Worm (Caenorhabditis elegans): ENCODE results near the gene tag-123.

tag-123 gene

ce11 chrX:8422020-8422419, at the start of gene tag-123:
Gene tag-123 (minus strand): TSS chrX:8422055.
- TF ChIP-seq nhr-111 (GFP tag; optimal IDR thresholded peaks at IDR 0.05) (no peak), gei-8 (GFP tag; optimal IDR thresholded peaks at IDR 0.05) (no peak), dmd-6 (GFP tag; IDR thresholded peaks at IDR 0.05) (no peak), nhr-77 (tag; optimal IDR thresholded peaks at IDR 0.05) (peak; percentile 9), ctbp-1 (GFP tag; IDR thresholded peaks at IDR 0.05) (no peak), tag-97 (GFP tag; IDR thresholded peaks at IDR 0.05) (no peak), T20F7.1 (GFP tag; optimal IDR thresholded peaks at IDR 0.05) (no peak), dmd-8 (GFP tag; IDR thresholded peaks at IDR 0.05) (no peak), zfp-3 (GFP tag; conservative IDR thresholded peaks at IDR 0.05) (no peak), hlh-30 (tag; optimal IDR thresholded peaks at IDR 0.05; ENCODE audit: insufficient read depth) (peak; percentile 56), daf-12 (tag; optimal IDR thresholded peaks at IDR 0.05) (no peak), ceh-44 (GFP tag; IDR thresholded peaks at IDR 0.05) (no peak), attf-4 (tag; optimal IDR thresholded peaks at IDR 0.05) (no peak), lin-13 (GFP tag; optimal IDR thresholded peaks at IDR 0.05) (peak; percentile 26), tra-1 (GFP tag; IDR thresholded peaks at IDR 0.05) (no peak), daf-19 (GFP tag; conservative IDR thresholded peaks at IDR 0.05) (no peak), unc-130 (GFP tag; optimal IDR thresholded peaks at IDR 0.05) (no peak), unc-62 (GFP tag; optimal IDR thresholded peaks at IDR 0.05 in 1 of 2) (no peak), unc-62 (tag; optimal IDR thresholded peaks at IDR 0.05) (no peak), duxl-1 (tag; optimal IDR thresholded peaks at IDR 0.05; ENCODE audit: poor library complexity) (no peak), jun-1 (tag; optimal IDR thresholded peaks at IDR 0.05) (no peak), snpc-1.2 (GFP tag; IDR thresholded peaks at IDR 0.05) (no peak), madf-9 (GFP tag; conservative IDR thresholded peaks at IDR 0.05) (no peak), pqm-1 (tag; optimal IDR thresholded peaks at IDR 0.05) (no peak), dmd-9 (GFP tag; IDR thresholded peaks at IDR 0.05) (no peak), unc-39 (tag; optimal IDR thresholded peaks at IDR 0.05) (no peak), rbr-2 (tag; optimal IDR thresholded peaks at IDR 0.05) (peak; percentile 40), skn-1 (tag; optimal IDR thresholded peaks at IDR 0.05) (no peak), Y48G9A.11 (GFP tag; IDR thresholded peaks at IDR 0.05) (no peak), nhr-237 (tag; optimal IDR thresholded peaks at IDR 0.05) (no peak), pha-4 (GFP tag; IDR thresholded peaks at IDR 0.05) (0 out of 2 replicates have a peak, but pooled peaks have one; percentile 9), pha-4 (tag; optimal IDR thresholded peaks at IDR 0.05) (peak; percentile 68), F37D6.2 (tag; optimal IDR thresholded peaks at IDR 0.05) (no peak), hmg-1.1 (GFP tag; IDR thresholded peaks at IDR 0.05) (no peak), lin-29 (GFP tag; IDR thresholded peaks at IDR 0.05) (no peak), nhr-25 (tag; optimal IDR thresholded peaks at IDR 0.05; ENCODE audit: borderline replicate concordance, insufficient read depth) (peak; percentile 7), ceh-82 (tag; optimal IDR thresholded peaks at IDR 0.05) (no peak), ama-1 (optimal IDR thresholded peaks at IDR 0.05) (no peak), F10B5.3 (tag; optimal IDR thresholded peaks at IDR 0.05) (peak; percentile 37), nhr-48 (tag; optimal IDR thresholded peaks at IDR 0.05) (no peak), fos-1 (tag; optimal IDR thresholded peaks at IDR 0.05) (no peak), daf-16 (GFP tag; optimal IDR thresholded peaks at IDR 0.05) (no peak), daf-16 (tag; optimal IDR thresholded peaks at IDR 0.05) (peak; percentile 51), mdt-29 (GFP tag; IDR thresholded peaks at IDR 0.05) (no peak), lin-1 (GFP tag; IDR thresholded peaks at IDR 0.05) (no peak), R02D3.7 (tag; optimal IDR thresholded peaks at IDR 0.05) (peak; percentile 53), aha-1 (tag) (peak; percentile 98), F44E2.7 (GFP tag; IDR thresholded peaks at IDR 0.05) (no peak), nhr-10 (tag; optimal IDR thresholded peaks at IDR 0.05) (no peak), nhr-41 (GFP tag; IDR thresholded peaks at IDR 0.05) (no peak), Y5F2A.4 (GFP tag; optimal IDR thresholded peaks at IDR 0.05) (no peak), nhr-28 (tag; optimal IDR thresholded peaks at IDR 0.05) (peak; percentile 16), zip-11 (GFP tag; IDR thresholded peaks at IDR 0.05) (no peak), zip-2 (tag; optimal IDR thresholded peaks at IDR 0.05) (no peak)
